Worm (Caenorhabditis elegans): ENCODE measurements around the gene snf-11.

DNA sequence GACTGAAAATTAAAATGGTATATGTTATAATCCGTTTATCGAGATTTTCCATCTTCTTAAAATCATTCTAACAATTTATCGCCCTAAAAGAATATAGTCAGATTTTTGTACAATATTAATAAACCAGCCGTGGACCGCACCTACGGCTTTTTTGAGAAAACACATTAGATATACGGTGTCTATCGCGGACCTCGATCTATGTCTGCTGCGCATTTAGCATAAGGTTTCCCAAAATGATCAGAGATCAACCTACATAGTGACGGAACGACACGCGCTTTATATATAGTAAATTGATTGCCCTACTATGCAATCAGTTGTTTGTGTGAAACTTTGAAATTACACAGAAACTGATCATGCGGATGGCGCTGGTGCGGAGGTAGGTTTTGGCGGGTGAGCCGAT is 15.6 kb downstream of the snf-11 start:
- TF ChIP-seq nhr-11 (tag; optimal IDR thresholded peaks at IDR 0.05) (no peak), tbx-2 (tag; optimal IDR thresholded peaks at IDR 0.05) (no peak), alr-1 (tag; optimal IDR thresholded peaks at IDR 0.05; ENCODE audit: borderline replicate concordance) (no peak), nhr-12 (tag; optimal IDR thresholded peaks at IDR 0.05) (no peak), sptf-1 (tag; optimal IDR thresholded peaks at IDR 0.05) (no peak), C04F5.9 (tag; optimal IDR thresholded peaks at IDR 0.05) (no peak), snpc-4 (tag; optimal IDR thresholded peaks at IDR 0.05) (no peak), unc-62 (GFP tag; optimal IDR thresholded peaks at IDR 0.05) (no peak), fos-1 (tag; optimal IDR thresholded peaks at IDR 0.05) (no peak), skn-1 (tag; optimal IDR thresholded peaks at IDR 0.05) (no peak)

Measured in whole organism, L1 larva.